Fruit fly (Drosophila melanogaster) whole organism, wandering third instar larva: Measurements from ENCODE around the gene ksh.

Experiments
- Abd-B ChIP-seq: fragments of >200 bp; optimal IDR thresholded peaks from 2 replicates; lab custom pipeline; 2017; ENCODE audit warnings: missing biosample characterization, missing genetic modification characterization
- CG32264 ChIP-seq: fragments of 200-800 bp; sonication (Bioruptor generic); optimal IDR thresholded peaks from 2 replicates; lab custom pipeline; 2016; ENCODE audit warnings: missing biosample characterization, missing genetic modification characterization
- CG9705 ChIP-seq: fragments of 200-800 bp; sonication (Bioruptor generic); optimal IDR thresholded peaks from 2 replicates; lab custom pipeline; 2018; ENCODE audit warnings: missing biosample characterization, mild to moderate bottlenecking, missing genetic modification characterization
- CrebA ChIP-seq: fragments of 200-800 bp; sonication (Bioruptor generic); optimal IDR thresholded peaks from 2 replicates; lab custom pipeline; 2016; ENCODE audit warnings: missing biosample characterization, mild to moderate bottlenecking, missing genetic modification characterization, borderline replicate concordance
- Dfd ChIP-seq: fragments of >200 bp; optimal IDR thresholded peaks from 2 replicates; lab custom pipeline; 2017; ENCODE audit warnings: missing biosample characterization, missing genetic modification characterization
- Dif ChIP-seq: fragments of 200-275, 200-300 bp; sonication (Bioruptor generic); optimal IDR thresholded peaks from 2 replicates; lab custom pipeline; 2018; ENCODE audit warnings: missing biosample characterization, missing genetic modification characterization; ENCODE audit not compliant: partially characterized antibody
- GATAd ChIP-seq: sonication (Bioruptor generic); optimal IDR thresholded peaks from 2 replicates; lab custom pipeline; 2016; ENCODE audit warnings: missing biosample characterization, missing genetic modification characterization
- HLH106 ChIP-seq: fragments of 200-800 bp; optimal IDR thresholded peaks from 3 replicates; lab custom pipeline; 2019; ENCODE audit warnings: missing biosample characterization, mild to moderate bottlenecking, missing genetic modification characterization, moderate library complexity
- Hnf4 ChIP-seq: fragments of 200-800 bp; sonication (Bioruptor generic); optimal IDR thresholded peaks from 2 replicates; lab custom pipeline; 2016; ENCODE audit warnings: missing biosample characterization, mild to moderate bottlenecking, missing genetic modification characterization
- Hr78 ChIP-seq: fragments of >200 bp; optimal IDR thresholded peaks from 2 replicates; lab custom pipeline; 2017; ENCODE audit warnings: missing biosample characterization, missing genetic modification characterization
- Hr83 ChIP-seq: fragments of 200-300 bp; sonication (Bioruptor generic); optimal IDR thresholded peaks from 2 replicates; lab custom pipeline; 2016; ENCODE audit warnings: missing biosample characterization, mild to moderate bottlenecking, missing genetic modification characterization, moderate library complexity; ENCODE audit not compliant: poor library complexity, severe bottlenecking
- Jra ChIP-seq: sonication (Bioruptor generic); optimal IDR thresholded peaks from 2 replicates; lab custom pipeline; 2016; ENCODE audit warnings: missing biosample characterization, missing genetic modification characterization
- Mio ChIP-seq: sonication (Bioruptor generic); optimal IDR thresholded peaks from 2 replicates; lab custom pipeline; 2016; ENCODE audit warnings: missing biosample characterization, missing genetic modification characterization
- Myc ChIP-seq: fragments of >200 bp; optimal IDR thresholded peaks from 2 replicates; lab custom pipeline; 2017
- N ChIP-seq: fragments of >200 bp; optimal IDR thresholded peaks from 2 replicates; lab custom pipeline; 2018; ENCODE audit warnings: missing biosample characterization, missing external identifiers, missing genetic modification characterization
- OdsH ChIP-seq: fragments of 200-800 bp; sonication (Bioruptor generic); optimal IDR thresholded peaks from 2 replicates; lab custom pipeline; 2016; ENCODE audit warnings: missing biosample characterization, mild to moderate bottlenecking, missing genetic modification characterization
- Rel ChIP-seq, 2 experiments: fragments of 200-800 bp; sonication (Bioruptor generic) in 1 of 2; optimal IDR thresholded peaks; 2 replicates in 1 of 2; 3 replicates in 1 of 2; lab custom pipeline; 2016 to 2019; ENCODE audit warnings: mild to moderate bottlenecking in 2 of 2, missing biosample characterization in 2 of 2, missing genetic modification characterization in 2 of 2, moderate library complexity in 1 of 2
- Sp1 ChIP-seq: fragments of 200-800 bp; sonication (Bioruptor generic); optimal IDR thresholded peaks from 3 replicates; lab custom pipeline; 2019; ENCODE audit warnings: missing biosample characterization, mild to moderate bottlenecking, missing genetic modification characterization, moderate library complexity
- Vsx2 ChIP-seq: fragments of 200-300, 225-300 bp; sonication (Bioruptor generic); optimal IDR thresholded peaks from 2 replicates; lab custom pipeline; 2018; ENCODE audit warnings: missing biosample characterization, missing genetic modification characterization; ENCODE audit not compliant: partially characterized antibody
- br ChIP-seq: fragments of 200-800 bp; sonication (Bioruptor generic); optimal IDR thresholded peaks from 2 replicates; lab custom pipeline; 2016; ENCODE audit warnings: missing biosample characterization, missing genetic modification characterization
- brk ChIP-seq: fragments of 200-800 bp; sonication (Bioruptor generic); optimal IDR thresholded peaks from 2 replicates; lab custom pipeline; 2016; ENCODE audit warnings: missing biosample characterization, mild to moderate bottlenecking, missing genetic modification characterization
- dl ChIP-seq, 2 experiments: fragments of 175-275, 200-275 bp in 1 of 2; fragments of 200-275 bp in 1 of 2; sonication (Bioruptor generic); optimal IDR thresholded peaks; lab custom pipeline; 2018; ENCODE audit warnings: mild to moderate bottlenecking in 2 of 2, missing biosample characterization in 2 of 2, missing genetic modification characterization in 2 of 2, moderate library complexity in 2 of 2; ENCODE audit not compliant: partially characterized antibody in 2 of 2, insufficient read depth in 1 of 2
- dmrt93B ChIP-seq: fragments of 200-800 bp; sonication (Bioruptor generic); optimal IDR thresholded peaks from 2 replicates; lab custom pipeline; 2018; ENCODE audit warnings: missing biosample characterization, mild to moderate bottlenecking, missing genetic modification characterization
- dsf ChIP-seq: sonication (Bioruptor generic); optimal IDR thresholded peaks from 2 replicates; lab custom pipeline; 2016; ENCODE audit warnings: missing biosample characterization, missing genetic modification characterization, borderline replicate concordance
- ey ChIP-seq: fragments of 200-800 bp; sonication (Bioruptor generic); optimal IDR thresholded peaks from 2 replicates; lab custom pipeline; 2016; ENCODE audit warnings: missing biosample characterization, missing genetic modification characterization
- foxo ChIP-seq, 2 experiments: fragments of 200-800 bp; sonication (Bioruptor generic); optimal IDR thresholded peaks; 2 replicates in 1 of 2; 3 replicates in 1 of 2; lab custom pipeline; 2016 to 2017; ENCODE audit warnings: missing biosample characterization in 2 of 2, missing genetic modification characterization in 2 of 2
- fru ChIP-seq: fragments of 200-800 bp; sonication (Bioruptor generic); optimal IDR thresholded peaks from 3 replicates; lab custom pipeline; 2016; ENCODE audit warnings: missing biosample characterization, mild to moderate bottlenecking, missing genetic modification characterization
- h ChIP-seq: fragments of 200-800 bp; sonication (Bioruptor generic); optimal IDR thresholded peaks from 3 replicates; lab custom pipeline; 2016; ENCODE audit warnings: missing biosample characterization, mild to moderate bottlenecking, missing genetic modification characterization
- jim ChIP-seq: fragments of 175-275, 200-325 bp; sonication (Bioruptor generic); optimal IDR thresholded peaks from 2 replicates; lab custom pipeline; 2016; ENCODE audit warnings: missing biosample characterization, mild to moderate bottlenecking, missing genetic modification characterization
- lola ChIP-seq: fragments of >200 bp; optimal IDR thresholded peaks from 2 replicates; lab custom pipeline; 2017; ENCODE audit warnings: missing biosample characterization, missing genetic modification characterization
- pan ChIP-seq: fragments of >200 bp; optimal IDR thresholded peaks from 2 replicates; lab custom pipeline; 2017
- psq ChIP-seq: fragments of 200-800 bp; sonication (Bioruptor generic); optimal IDR thresholded peaks from 3 replicates; lab custom pipeline; 2017; ENCODE audit warnings: missing biosample characterization, mild to moderate bottlenecking, missing genetic modification characterization, moderate library complexity
- rgr ChIP-seq: fragments of 200-800 bp; sonication (Bioruptor generic); optimal IDR thresholded peaks from 3 replicates; lab custom pipeline; 2016; ENCODE audit warnings: missing biosample characterization, mild to moderate bottlenecking, missing genetic modification characterization
- sage ChIP-seq: fragments of 200-800 bp; sonication (Bioruptor generic); optimal IDR thresholded peaks from 2 replicates; lab custom pipeline; 2016; ENCODE audit warnings: missing biosample characterization, mild to moderate bottlenecking, missing genetic modification characterization
- sv ChIP-seq: fragments of 200-800 bp; sonication (Bioruptor generic); optimal IDR thresholded peaks from 3 replicates; lab custom pipeline; 2016; ENCODE audit warnings: missing biosample characterization, missing genetic modification characterization
- tai ChIP-seq: sonication (Bioruptor generic); optimal IDR thresholded peaks from 2 replicates; lab custom pipeline; 2016; ENCODE audit warnings: missing biosample characterization, missing genetic modification characterization
- usp ChIP-seq: fragments of >200 bp; optimal IDR thresholded peaks from 2 replicates; lab custom pipeline; 2017; ENCODE audit warnings: missing biosample characterization, missing genetic modification characterization
- woc ChIP-seq: sonication (Bioruptor generic); optimal IDR thresholded peaks from 2 replicates; lab custom pipeline; 2016; ENCODE audit warnings: missing biosample characterization, mild to moderate bottlenecking, missing genetic modification characterization

Gene ksh

dm6 chrX:19496808-19497259, 2.0 kb upstream of the ksh start:
- no peak for TF ChIP-seq brk
- no peak for TF ChIP-seq Vsx2 (GFP tag; lab: Kevin White, UChicago)
- no peak for TF ChIP-seq Hr78 (GFP tag; lab: Kevin White, UChicago)
- TF ChIP-seq CG32264 (GFP tag; lab: Kevin White, UChicago) = peak; percentile 24
- TF ChIP-seq woc (GFP tag; lab: Kevin White, UChicago) = peak; percentile 46
- peak; percentile 76 for TF ChIP-seq h (GFP tag; lab: Kevin White, UChicago)
- TF ChIP-seq ey (GFP tag; lab: Kevin White, UChicago) = no peak
- TF ChIP-seq Hr83 = peak; percentile 79
- TF ChIP-seq Myc (lab: Kevin White, UChicago) = no peak
- TF ChIP-seq fru = peak; percentile 7
- no peak for TF ChIP-seq sage (GFP tag; lab: Kevin White, UChicago)
- no peak for TF ChIP-seq dsf (GFP tag; lab: Kevin White, UChicago)
- TF ChIP-seq pan (lab: Kevin White, UChicago) = no peak
- TF ChIP-seq Hnf4 = peak; percentile 72
- no peak for TF ChIP-seq GATAd
- TF ChIP-seq OdsH (GFP tag; lab: Kevin White, UChicago) = peak; percentile 7
- no peak for TF ChIP-seq CrebA (GFP tag; lab: Kevin White, UChicago)
- no peak for TF ChIP-seq Mio (GFP tag; lab: Kevin White, UChicago)
- peak; percentile 55 for TF ChIP-seq rgr (GFP tag; lab: Kevin White, UChicago)
- TF ChIP-seq Jra (GFP tag; lab: Kevin White, UChicago) = peak; percentile 16
- no peak for TF ChIP-seq usp (GFP tag; lab: Kevin White, UChicago)
- peak; percentile 58 for TF ChIP-seq br
- TF ChIP-seq Sp1 (GFP tag; lab: Kevin White, UChicago) = peak; percentile 26
- TF ChIP-seq jim (GFP tag; lab: Kevin White, UChicago) = no peak
- peak; percentile 55 for TF ChIP-seq N
- TF ChIP-seq psq (GFP tag; lab: Kevin White, UChicago) = peak; percentile 93
- peak in 1 of 2 experiments; percentile 45 for TF ChIP-seq foxo (GFP tag; optimal IDR thresholded peaks at IDR 0.05; lab: Kevin White, UChicago)
- peak; percentile 19 for TF ChIP-seq HLH106 (tag; lab: Kevin White, UChicago)
- no peak for TF ChIP-seq sv
- TF ChIP-seq CG9705 (GFP tag; lab: Kevin White, UChicago) = peak; percentile 9
- TF ChIP-seq lola (GFP tag; lab: Kevin White, UChicago) = no peak
- peak; percentile 10 for TF ChIP-seq dmrt93B
- no peak for TF ChIP-seq Dfd
- TF ChIP-seq Rel (GFP tag; optimal IDR thresholded peaks at IDR 0.05; lab: Kevin White, UChicago) = no peak
- peak; percentile 67 for TF ChIP-seq Rel (tag; optimal IDR thresholded peaks at IDR 0.05; lab: Kevin White, UChicago)
- TF ChIP-seq Dif = peak; percentile 51
- peak in 1 of 2 experiments; percentile 52 for TF ChIP-seq dl (GFP tag; optimal IDR thresholded peaks at IDR 0.05; lab: Kevin White, UChicago; ENCODE audit: insufficient read depth in 1 of 2, partially characterized antibody in 2 of 2)
- no peak for TF ChIP-seq tai (GFP tag; lab: Kevin White, UChicago)
- TF ChIP-seq Abd-B = no peak
- TF ChIP-seq, all 38 proteins: peak for 20

dm6 chrX:19495611-19496583, 1.1 kb upstream of the ksh start:
- TF ChIP-seq N = peak; percentile 76
- no peak for TF ChIP-seq Dfd
- no peak for TF ChIP-seq dmrt93B
- peak; percentile 36 for TF ChIP-seq Rel (GFP tag; optimal IDR thresholded peaks at IDR 0.05; lab: Kevin White, UChicago)
- peak; percentile 93 for TF ChIP-seq Rel (tag; optimal IDR thresholded peaks at IDR 0.05; lab: Kevin White, UChicago)
- no peak for TF ChIP-seq GATAd
- peak; percentile 54 for TF ChIP-seq ey (GFP tag; lab: Kevin White, UChicago)
- no peak for TF ChIP-seq Myc (lab: Kevin White, UChicago)
- peak; percentile 30 for TF ChIP-seq Sp1 (GFP tag; lab: Kevin White, UChicago)
- TF ChIP-seq jim (GFP tag; lab: Kevin White, UChicago) = no peak
- TF ChIP-seq br = peak; percentile 47
- no peak for TF ChIP-seq CG9705 (GFP tag; lab: Kevin White, UChicago)
- peak; percentile 36 for TF ChIP-seq sv
- no peak for TF ChIP-seq tai (GFP tag; lab: Kevin White, UChicago)
- TF ChIP-seq Jra (GFP tag; lab: Kevin White, UChicago) = no peak
- peak; percentile 26 for TF ChIP-seq OdsH (GFP tag; lab: Kevin White, UChicago)
- TF ChIP-seq Vsx2 (GFP tag; lab: Kevin White, UChicago) = no peak
- peak; percentile 28 for TF ChIP-seq woc (GFP tag; lab: Kevin White, UChicago)
- no peak for TF ChIP-seq sage (GFP tag; lab: Kevin White, UChicago)
- no peak for TF ChIP-seq CrebA (GFP tag; lab: Kevin White, UChicago)
- no peak for TF ChIP-seq lola (GFP tag; lab: Kevin White, UChicago)
- TF ChIP-seq Hr78 (GFP tag; lab: Kevin White, UChicago) = no peak
- no peak for TF ChIP-seq Hnf4
- no peak for TF ChIP-seq psq (GFP tag; lab: Kevin White, UChicago)
- TF ChIP-seq dsf (GFP tag; lab: Kevin White, UChicago) = no peak
- TF ChIP-seq foxo (GFP tag; optimal IDR thresholded peaks at IDR 0.05; lab: Kevin White, UChicago) = peak in 1 of 2 experiments; percentile 62
- TF ChIP-seq fru = peak; percentile 65
- TF ChIP-seq Hr83 = no peak
- TF ChIP-seq dl (GFP tag; optimal IDR thresholded peaks at IDR 0.05; lab: Kevin White, UChicago; ENCODE audit: insufficient read depth in 1 of 2, partially characterized antibody in 2 of 2) = no peak
- TF ChIP-seq rgr (GFP tag; lab: Kevin White, UChicago) = peak; percentile 41
- no peak for TF ChIP-seq CG32264 (GFP tag; lab: Kevin White, UChicago)
- TF ChIP-seq h (GFP tag; lab: Kevin White, UChicago) = peak; percentile 18
- no peak for TF ChIP-seq Dif
- peak; percentile 58 for TF ChIP-seq HLH106 (tag; lab: Kevin White, UChicago)
- TF ChIP-seq Abd-B = no peak
- TF ChIP-seq usp (GFP tag; lab: Kevin White, UChicago) = no peak
- TF ChIP-seq Mio (GFP tag; lab: Kevin White, UChicago) = no peak
